Worm (Caenorhabditis elegans): ENCODE data around the gene hmgr-1.

DNA sequence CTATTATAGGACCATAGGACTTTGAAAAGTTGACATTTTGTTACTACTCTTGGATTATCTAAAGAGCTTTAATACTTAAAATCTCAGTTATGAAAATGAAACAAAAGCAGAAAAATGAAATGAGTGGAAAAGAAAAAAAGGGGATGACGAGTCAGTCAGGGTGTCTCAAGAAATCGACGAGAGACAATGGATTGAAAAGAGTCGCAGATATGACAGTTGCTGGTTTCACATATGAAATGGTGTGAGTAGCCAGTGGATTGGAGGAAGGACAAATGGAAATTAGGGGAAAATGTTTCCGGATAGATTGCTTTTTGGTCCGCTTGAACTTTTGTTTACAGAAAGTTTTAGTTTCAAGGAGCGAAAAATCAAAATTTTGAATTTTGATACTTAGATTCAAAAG is 37.9 kb downstream of the hmgr-1 start:
- TF ChIP-seq dao-5 (tag; optimal IDR thresholded peaks at IDR 0.05), result no peak
- TF ChIP-seq him-1 (tag; optimal IDR thresholded peaks at IDR 0.05), result no peak

All from whole organism, L4/young adult.